Worm (Caenorhabditis elegans) whole organism, L4/young adult: ENCODE data around the gene hrg-2.

Source experiments
- W03F9.2 ChIP-seq: fragments of 150-350 bp; optimal IDR thresholded peaks from 2 replicates; lab custom pipeline; 2014; ENCODE audit warnings: missing biosample characterization, missing genetic modification characterization
- dao-5 ChIP-seq: sonication (generic microtip); optimal IDR thresholded peaks from 2 replicates; lab custom pipeline; 2016; ENCODE audit warnings: missing genotype, missing genetic modification characterization, moderate library complexity, missing compliant biosample characterization
- him-1 ChIP-seq: sonication (generic microtip); optimal IDR thresholded peaks from 2 replicates; lab custom pipeline; 2016; ENCODE audit warnings: missing genotype, missing genetic modification reagents, missing genetic modification characterization, missing compliant biosample characterization

Gene hrg-2

ce11 chrV:12418292-12418691 is 8.0 kb upstream of the hrg-2 start, which contains the start of gene C54D10.3:
TSS of gene C54D10.3 (plus strand) at chrV:12418592.
- TF ChIP-seq W03F9.2 (tag; lab: Kevin White, UChicago) (no peak), dao-5 (tag; lab: Kevin White, UChicago) (no peak), him-1 (tag; lab: Kevin White, UChicago) (no peak)

DNA sequence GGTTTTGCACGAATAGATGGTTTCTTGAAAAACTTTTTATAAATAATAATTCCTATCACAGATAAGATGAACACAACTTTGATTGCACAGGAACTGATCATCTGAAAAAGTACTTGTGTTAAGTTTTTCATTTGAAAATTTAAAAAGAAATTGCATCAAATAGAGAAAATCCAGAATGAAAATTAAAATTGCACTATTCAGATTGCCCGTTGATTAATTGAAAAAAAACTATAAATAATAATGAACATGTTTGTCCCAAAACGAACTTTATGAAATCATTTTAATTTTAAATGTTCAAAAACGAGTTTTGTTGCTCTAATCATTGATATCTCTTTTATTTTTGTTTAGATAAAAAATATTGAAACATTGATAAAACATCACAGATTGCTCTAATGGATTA is 7.0 kb upstream of the hrg-2 start, which contains the start of gene cdr-3:
cdr-3 (minus strand) TSS at position 101 of the 400 bp plus-strand sequence.
- no peak for TF ChIP-seq him-1 (tag; lab: Kevin White, UChicago)
- no peak for TF ChIP-seq W03F9.2 (tag; lab: Kevin White, UChicago)
- TF ChIP-seq dao-5 (tag; lab: Kevin White, UChicago), result no peak

DNA sequence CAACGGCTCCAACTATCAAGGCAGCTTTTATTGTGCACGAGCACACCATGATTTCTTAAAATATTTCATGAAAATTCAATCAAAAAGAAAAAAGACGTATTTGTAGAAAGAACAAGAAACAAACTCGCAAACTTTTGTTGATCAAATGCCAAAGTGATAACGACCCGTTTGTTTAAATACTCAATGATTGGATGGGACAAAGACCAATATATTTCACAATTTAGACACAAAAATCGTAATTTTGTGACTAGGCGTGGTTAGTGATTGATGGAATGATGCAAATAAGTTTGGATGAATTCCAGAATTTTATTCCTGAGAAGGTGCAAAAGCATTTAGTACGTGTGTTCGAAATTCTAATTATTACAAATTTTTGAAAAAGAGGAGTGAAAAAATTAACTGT is 5.3 kb upstream of the hrg-2 start, which contains the start of gene cdr-2:
cdr-2 (minus strand) TSS at position 54 of the 400 bp plus-strand sequence.
- no peak for TF ChIP-seq dao-5 (tag; lab: Kevin White, UChicago)
- no peak for TF ChIP-seq him-1 (tag; lab: Kevin White, UChicago)
- TF ChIP-seq W03F9.2 (tag; lab: Kevin White, UChicago), result no peak

DNA sequence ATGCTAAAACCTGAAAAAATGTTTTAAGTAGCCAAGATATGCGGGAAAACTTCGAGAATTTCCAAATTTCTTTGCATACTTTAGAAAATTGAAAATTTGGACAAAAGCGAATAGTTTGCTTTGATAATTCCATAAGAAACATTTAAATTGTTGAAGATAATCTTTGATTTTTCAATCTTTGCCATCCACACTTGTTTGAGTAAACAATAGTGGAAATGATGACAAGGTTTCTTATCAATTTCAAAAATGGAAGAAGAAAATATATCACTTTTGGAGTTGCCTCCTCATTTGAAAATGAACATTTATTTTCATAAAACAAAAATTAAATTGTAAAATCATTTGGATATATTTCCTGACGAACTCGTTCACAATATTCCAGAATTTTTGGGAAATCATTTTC is 4.0 kb upstream of the hrg-2 start:
- TF ChIP-seq him-1 (tag; lab: Kevin White, UChicago), result no peak
- no peak for TF ChIP-seq dao-5 (tag; lab: Kevin White, UChicago)
- TF ChIP-seq W03F9.2 (tag; lab: Kevin White, UChicago), result no peak

DNA sequence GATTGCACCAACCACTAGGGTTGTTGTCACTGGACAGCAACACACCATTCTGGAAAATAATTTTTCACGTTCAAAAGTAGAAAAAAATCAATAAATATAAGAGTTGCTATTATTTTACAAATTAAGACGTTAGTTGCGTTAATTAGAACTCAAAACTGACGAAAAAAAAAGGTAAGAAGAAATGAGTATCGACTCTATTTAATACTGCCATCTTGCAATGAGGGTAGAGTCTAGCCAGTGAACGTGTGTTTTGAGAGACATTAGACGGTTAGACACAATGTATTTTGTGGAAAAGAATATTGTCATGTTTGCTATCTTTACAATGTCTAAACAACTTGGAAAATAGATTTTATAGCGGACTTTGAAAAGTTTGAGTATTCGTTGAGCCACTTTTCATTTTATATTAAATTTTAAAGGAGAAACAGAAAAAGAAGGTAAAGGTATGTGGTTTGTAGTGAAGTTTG is 3.4 kb upstream of the hrg-2 start, which contains the start of gene cdr-6:
cdr-6 (minus strand) TSS at position 51 of the 464 bp plus-strand sequence.
- no peak for TF ChIP-seq dao-5 (tag; lab: Kevin White, UChicago)
- TF ChIP-seq W03F9.2 (tag; lab: Kevin White, UChicago), result no peak
- TF ChIP-seq him-1 (tag; lab: Kevin White, UChicago), result no peak

DNA sequence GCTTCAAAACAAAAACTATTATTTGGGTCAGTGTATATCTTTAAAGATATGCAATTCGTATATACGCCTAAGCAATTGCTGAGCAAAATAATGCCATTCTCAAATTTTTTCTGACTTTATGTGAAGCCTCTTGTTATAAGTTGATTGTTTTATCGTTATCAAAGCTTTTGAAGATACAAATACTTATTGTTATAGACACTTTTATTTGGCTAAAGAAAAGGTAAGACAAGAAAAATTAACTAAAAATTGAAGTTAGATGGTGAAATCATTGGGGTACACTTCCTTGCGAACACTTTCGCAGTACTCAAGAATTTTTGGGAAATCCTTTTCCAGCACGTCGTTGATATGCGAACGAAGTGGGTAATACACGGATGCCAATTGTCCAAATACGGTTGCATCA is 2.0 kb upstream of the hrg-2 start:
- TF ChIP-seq dao-5 (tag; lab: Kevin White, UChicago), result no peak
- TF ChIP-seq him-1 (tag; lab: Kevin White, UChicago), result no peak
- TF ChIP-seq W03F9.2 (tag; lab: Kevin White, UChicago), result no peak

ce11 chrV:12411909-12412308 is 1.6 kb upstream of the hrg-2 start, which contains the start of gene cdr-7:
TSS of gene cdr-7 (minus strand) at chrV:12412113.
- TF ChIP-seq W03F9.2 (tag; lab: Kevin White, UChicago), result no peak
- no peak for TF ChIP-seq dao-5 (tag; lab: Kevin White, UChicago)
- TF ChIP-seq him-1 (tag; lab: Kevin White, UChicago), result no peak

- no peak for TF ChIP-seq him-1 (tag; lab: Kevin White, UChicago)
- TF ChIP-seq W03F9.2 (tag; lab: Kevin White, UChicago), result no peak
- TF ChIP-seq dao-5 (tag; lab: Kevin White, UChicago), result no peak
Measured at ce11 chrV:12408996-12409395, 1.3 kb downstream of the hrg-2 start.

- no peak for TF ChIP-seq W03F9.2 (tag; lab: Kevin White, UChicago)
- TF ChIP-seq dao-5 (tag; lab: Kevin White, UChicago), result no peak
- no peak for TF ChIP-seq him-1 (tag; lab: Kevin White, UChicago)
Measured at ce11 chrV:12408525-12408924, 1.8 kb downstream of the hrg-2 start, which contains the start of gene cdr-4. TSS of gene cdr-4 (minus strand) at chrV:12408625.

ce11 chrV:12406514-12406913 is 3.8 kb downstream of the hrg-2 start:
- no peak for TF ChIP-seq him-1 (tag; lab: Kevin White, UChicago)
- no peak for TF ChIP-seq dao-5 (tag; lab: Kevin White, UChicago)
- TF ChIP-seq W03F9.2 (tag; lab: Kevin White, UChicago), result no peak

ce11 chrV:12405929-12406328 is 4.4 kb downstream of the hrg-2 start, which contains the start of gene K01D12.10:
TSS of gene K01D12.10 (plus strand) at chrV:12406229.
- no peak for TF ChIP-seq him-1 (tag; lab: Kevin White, UChicago)

ce11 chrV:12404544-12404943 is 5.8 kb downstream of the hrg-2 start, which contains the start of gene K01D12.9:
TSS of gene K01D12.9 (minus strand) at chrV:12404644.
- TF ChIP-seq dao-5 (tag; lab: Kevin White, UChicago), result no peak
- no peak for TF ChIP-seq him-1 (tag; lab: Kevin White, UChicago)
- TF ChIP-seq W03F9.2 (tag; lab: Kevin White, UChicago), result no peak

DNA sequence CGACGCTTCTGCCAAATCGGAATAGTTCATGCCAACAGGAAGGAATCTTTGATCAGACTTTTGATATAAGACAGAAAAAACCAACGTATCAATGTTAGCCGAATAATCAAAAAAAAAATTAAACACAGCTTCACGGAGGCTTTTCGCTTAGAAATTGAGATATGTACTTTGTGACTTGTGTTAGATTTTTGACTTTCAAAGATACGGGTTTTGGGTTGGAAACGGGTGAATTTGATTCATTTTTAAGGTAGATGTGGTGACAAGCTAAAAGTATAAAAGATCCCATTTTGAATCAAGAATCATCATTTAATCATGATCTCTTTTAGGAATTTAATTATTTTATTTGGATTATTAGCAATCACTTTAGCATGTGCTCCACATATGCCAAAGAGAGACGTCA is 8.0 kb downstream of the hrg-2 start, which contains the start of gene K01D12.8:
K01D12.8 (plus strand) TSS at position 301 of the 400 bp plus-strand sequence.
- TF ChIP-seq him-1 (tag; lab: Kevin White, UChicago), result no peak
- no peak for TF ChIP-seq W03F9.2 (tag; lab: Kevin White, UChicago)
- TF ChIP-seq dao-5 (tag; lab: Kevin White, UChicago), result no peak

ce11 chrV:12401383-12401782 is 8.9 kb downstream of the hrg-2 start, which contains the start of gene K01D12.7:
TSS of gene K01D12.7 (minus strand) at chrV:12401483.
- TF ChIP-seq W03F9.2 (tag; lab: Kevin White, UChicago) (no peak), dao-5 (tag; lab: Kevin White, UChicago) (no peak), him-1 (tag; lab: Kevin White, UChicago) (no peak)
